Fruit fly (Drosophila melanogaster) whole organism, embryonic: ENCODE results near the gene Elp4.

Experiments used
- Adf1 ChIP-seq: fragments of 200-800 bp; sonication (Bioruptor generic); IDR thresholded peaks from 2 replicates; pipeline ENCODE4 v1.3.6; 2022; ENCODE audit warnings: missing biosample characterization, missing genetic modification characterization
- B-H1 ChIP-seq: fragments of 200-800 bp; sonication (Bioruptor generic); IDR thresholded peaks from 3 replicates; pipeline ENCODE4 v1.3.6; 2022; ENCODE audit warnings: missing biosample characterization, missing genetic modification characterization
- B-H2 ChIP-seq: fragments of 200-800 bp; sonication (Bioruptor generic); optimal IDR thresholded peaks from 2 replicates; lab custom pipeline; 2018; ENCODE audit warnings: missing biosample characterization, mild to moderate bottlenecking, missing genetic modification characterization
- Bdp1 ChIP-seq: fragments of 200-800 bp; sonication (Bioruptor generic); optimal IDR thresholded peaks from 3 replicates; lab custom pipeline; 2016; ENCODE audit warnings: missing biosample characterization, missing genetic modification characterization
- CG10147 ChIP-seq: fragments of 200-800 bp; sonication (Bioruptor generic); optimal IDR thresholded peaks from 2 replicates; lab custom pipeline; 2019; ENCODE audit warnings: missing biosample characterization, mild to moderate bottlenecking, missing genetic modification characterization, moderate library complexity
- CG10321 ChIP-seq: fragments of 200-800 bp; sonication (Bioruptor generic); IDR thresholded peaks from 2 replicates; pipeline ENCODE4 v1.3.6; 2022; ENCODE audit warnings: missing biosample characterization, missing genetic modification characterization
- CG12155 ChIP-seq: fragments of 200-800 bp; sonication (Bioruptor generic); optimal IDR thresholded peaks from 3 replicates; lab custom pipeline; 2016; ENCODE audit warnings: missing biosample characterization, missing genetic modification characterization
- CG12391 ChIP-seq: fragments of 200-800 bp; sonication (Bioruptor generic); optimal IDR thresholded peaks from 3 replicates; lab custom pipeline; 2018; ENCODE audit warnings: missing biosample characterization, mild to moderate bottlenecking, missing genetic modification characterization, moderate library complexity
- CG14710 ChIP-seq: fragments of 200-800 bp; sonication (Bioruptor generic); optimal IDR thresholded peaks from 3 replicates; lab custom pipeline; 2019; ENCODE audit warnings: missing biosample characterization, mild to moderate bottlenecking, missing genetic modification characterization, moderate library complexity
- CG17186 ChIP-seq: fragments of 200-800 bp; sonication (Bioruptor generic); optimal IDR thresholded peaks from 3 replicates; lab custom pipeline; 2017; ENCODE audit warnings: missing biosample characterization, missing genetic modification reagents, missing genetic modification characterization
- CG17328 ChIP-seq: fragments of 200-800 bp; sonication (Bioruptor generic); IDR thresholded peaks from 2 replicates; pipeline ENCODE4 v1.3.6; 2022; ENCODE audit warnings: missing biosample characterization, missing genetic modification characterization
- CG1792 ChIP-seq: fragments of 200-800 bp; sonication (Bioruptor generic); optimal IDR thresholded peaks from 2 replicates; lab custom pipeline; 2016; ENCODE audit warnings: missing biosample characterization, missing genetic modification characterization
- CG18011 ChIP-seq: fragments of 200-800 bp; sonication (Bioruptor generic); optimal IDR thresholded peaks from 2 replicates; lab custom pipeline; 2017; ENCODE audit warnings: missing biosample characterization, missing genetic modification characterization, mild to moderate bottlenecking, moderate library complexity, missing genotype
- CG18262 ChIP-seq: fragments of 200-800 bp; optimal IDR thresholded peaks from 3 replicates; lab custom pipeline; 2019; ENCODE audit warnings: missing biosample characterization, mild to moderate bottlenecking, missing genetic modification characterization, moderate library complexity
- CG2875 ChIP-seq: fragments of 200-800 bp; sonication (Bioruptor generic); optimal IDR thresholded peaks from 2 replicates; lab custom pipeline; 2017; ENCODE audit warnings: missing biosample characterization, mild to moderate bottlenecking, missing genetic modification characterization, missing genetic modification reagents
- CG32532 ChIP-seq: fragments of 200-800 bp; sonication (Bioruptor generic); IDR thresholded peaks from 2 replicates; pipeline ENCODE4 v1.3.6; 2022; ENCODE audit warnings: missing biosample characterization, missing genetic modification characterization
- CG33557 ChIP-seq: fragments of 200-800 bp; sonication (Bioruptor generic); optimal IDR thresholded peaks from 2 replicates; lab custom pipeline; 2019; ENCODE audit warnings: missing biosample characterization, mild to moderate bottlenecking, missing genetic modification characterization, moderate library complexity
- CG34376 ChIP-seq: fragments of 200-800 bp; sonication (Bioruptor generic); optimal IDR thresholded peaks from 2 replicates; lab custom pipeline; 2018; ENCODE audit warnings: missing biosample characterization, mild to moderate bottlenecking, missing genetic modification characterization
- CG3726 ChIP-seq: fragments of 200-800 bp; sonication (Bioruptor generic); IDR thresholded peaks from 3 replicates; pipeline ENCODE4, ENCODE4 v1.3.6; 2022; ENCODE audit warnings: missing biosample characterization, missing genetic modification characterization
- CG4854 ChIP-seq: fragments of 200-800 bp; sonication (Bioruptor generic); optimal IDR thresholded peaks from 2 replicates; lab custom pipeline; 2016; ENCODE audit warnings: missing biosample characterization, missing genetic modification characterization, inconsistent platforms
- CG6765 ChIP-seq: fragments of 200-800 bp; sonication (Bioruptor generic); optimal IDR thresholded peaks from 3 replicates; lab custom pipeline; 2017; ENCODE audit warnings: missing biosample characterization, mild to moderate bottlenecking, missing genetic modification characterization
- CG7357 ChIP-seq: fragments of 200-800 bp; sonication (Bioruptor generic); IDR thresholded peaks from 3 replicates; pipeline ENCODE4 v1.3.6; 2022; ENCODE audit warnings: missing biosample characterization, missing genetic modification characterization
- CG7745 ChIP-seq: fragments of 200-800 bp; sonication (Bioruptor generic); optimal IDR thresholded peaks from 2 replicates; lab custom pipeline; 2018; ENCODE audit warnings: missing biosample characterization, mild to moderate bottlenecking, missing genetic modification characterization, moderate library complexity
- CG7786 ChIP-seq: fragments of 200-800 bp; sonication (Bioruptor generic); optimal IDR thresholded peaks from 2 replicates; lab custom pipeline; 2016; ENCODE audit warnings: missing biosample characterization, missing genetic modification characterization
- CG8388 ChIP-seq: fragments of 200-800 bp; sonication (Bioruptor generic); optimal IDR thresholded peaks from 2 replicates; lab custom pipeline; 2019; ENCODE audit warnings: missing biosample characterization, mild to moderate bottlenecking, missing genetic modification characterization, moderate library complexity
- Dbx ChIP-seq: fragments of 200-800 bp; sonication (Bioruptor generic); IDR thresholded peaks from 3 replicates; pipeline ENCODE4 v1.3.6; 2022; ENCODE audit warnings: missing biosample characterization, missing genetic modification characterization
- Dek ChIP-seq: fragments of 200-800 bp; sonication (Bioruptor generic); optimal IDR thresholded peaks from 3 replicates; lab custom pipeline; 2019; ENCODE audit warnings: missing biosample characterization, mild to moderate bottlenecking, missing genetic modification characterization, moderate library complexity
- Dfd ChIP-seq, 2 experiments: fragments of >200 bp; optimal IDR thresholded peaks; 2 replicates each; lab custom pipeline; 2017; ENCODE audit warnings: missing biosample characterization in 2 of 2, missing genetic modification characterization in 2 of 2
- Dip2 ChIP-seq: fragments of 200-800 bp; sonication (Bioruptor generic); IDR thresholded peaks from 2 replicates; pipeline ENCODE4 v1.3.6; 2022; ENCODE audit warnings: missing biosample characterization, missing genetic modification characterization
- H2.0 ChIP-seq: fragments of 200-800 bp; sonication (Bioruptor generic); IDR thresholded peaks from 2 replicates; pipeline ENCODE4 v1.3.6; 2022; ENCODE audit warnings: missing biosample characterization, missing genetic modification characterization
- HLHmδ ChIP-seq: fragments of 200-800 bp; sonication (Bioruptor generic); optimal IDR thresholded peaks from 2 replicates; lab custom pipeline; 2018; ENCODE audit warnings: missing biosample characterization, mild to moderate bottlenecking, missing genetic modification characterization, moderate library complexity
- Hr3 ChIP-seq: fragments of 200-800 bp; sonication (Bioruptor generic); optimal IDR thresholded peaks from 3 replicates; lab custom pipeline; 2016; ENCODE audit warnings: missing biosample characterization, missing genetic modification characterization
- Lpt ChIP-seq: fragments of >200 bp; optimal IDR thresholded peaks from 2 replicates; lab custom pipeline; 2018; ENCODE audit warnings: missing biosample characterization, missing genetic modification characterization
- MBD-R2 ChIP-seq: fragments of 200-800 bp; sonication (Bioruptor generic); IDR thresholded peaks from 2 replicates; pipeline ENCODE4 v1.3.6; 2022; ENCODE audit warnings: missing biosample characterization, missing genetic modification characterization
- MTF-1 ChIP-seq: fragments of 200-800 bp; sonication (Bioruptor generic); optimal IDR thresholded peaks from 2 replicates; lab custom pipeline; 2018; ENCODE audit warnings: missing biosample characterization, mild to moderate bottlenecking, missing genetic modification characterization, borderline replicate concordance
- Nf-YA ChIP-seq: fragments of 200-800 bp; sonication (Bioruptor generic); IDR thresholded peaks from 2 replicates; pipeline ENCODE4 v1.3.6; 2022; ENCODE audit warnings: missing biosample characterization, missing genetic modification characterization
- Nf-YB ChIP-seq: fragments of 200-800 bp; sonication (Bioruptor generic); optimal IDR thresholded peaks from 3 replicates; lab custom pipeline; 2019; ENCODE audit warnings: missing biosample characterization, mild to moderate bottlenecking, missing genetic modification characterization, moderate library complexity
- Poxn ChIP-seq: fragments of 200-800 bp; sonication (Bioruptor generic); IDR thresholded peaks from 2 replicates; pipeline ENCODE4 v1.3.6; 2022; ENCODE audit warnings: missing biosample characterization, missing genetic modification characterization
- Taf1 ChIP-seq: fragments of 200-800 bp; sonication (Bioruptor generic); IDR thresholded peaks from 2 replicates; pipeline ENCODE4 v1.3.6; 2022; ENCODE audit warnings: missing biosample characterization, missing genetic modification characterization
- da ChIP-seq: fragments of 200-800 bp; sonication (Bioruptor generic); optimal IDR thresholded peaks from 2 replicates; lab custom pipeline; 2016; ENCODE audit warnings: missing biosample characterization, missing genetic modification characterization
- gcm ChIP-seq: fragments of 200-800 bp; sonication (Bioruptor generic); optimal IDR thresholded peaks from 2 replicates; lab custom pipeline; 2019; ENCODE audit warnings: missing biosample characterization, mild to moderate bottlenecking, missing genetic modification characterization, moderate library complexity
- gro ChIP-seq: fragments of 200-800 bp; sonication (Bioruptor generic); optimal IDR thresholded peaks from 2 replicates; lab custom pipeline; 2016; ENCODE audit warnings: missing biosample characterization, missing genetic modification characterization
- kni ChIP-seq: fragments of 200-800 bp; sonication (Bioruptor generic); optimal IDR thresholded peaks from 3 replicates; lab custom pipeline; 2017; ENCODE audit warnings: mild to moderate bottlenecking, missing biosample characterization, missing genetic modification reagents, missing genetic modification characterization
- rib ChIP-seq: fragments of 200-800 bp; sonication (Bioruptor generic); IDR thresholded peaks from 2 replicates; pipeline ENCODE4 v1.3.6; 2022; ENCODE audit warnings: missing biosample characterization, missing genetic modification characterization
- slp2 ChIP-seq: fragments of 200-800 bp; sonication (Bioruptor generic); optimal IDR thresholded peaks from 2 replicates; lab custom pipeline; 2016; ENCODE audit warnings: missing biosample characterization, missing genetic modification characterization
- sob ChIP-seq: fragments of 200-800 bp; sonication (Bioruptor generic); IDR thresholded peaks from 2 replicates; pipeline ENCODE4 v1.3.6; 2022; ENCODE audit warnings: missing biosample characterization, missing genetic modification characterization
- ssp ChIP-seq: fragments of 200-800 bp; sonication (Bioruptor generic); IDR thresholded peaks from 2 replicates; pipeline ENCODE4 v1.3.6; 2022; ENCODE audit warnings: missing biosample characterization, missing genetic modification characterization
- tin ChIP-seq: fragments of 200-800 bp; sonication (Bioruptor generic); optimal IDR thresholded peaks from 3 replicates; lab custom pipeline; 2016; ENCODE audit warnings: missing biosample characterization, missing genetic modification characterization
- tup ChIP-seq: fragments of 200-800 bp; sonication (Bioruptor generic); optimal IDR thresholded peaks from 2 replicates; lab custom pipeline; 2016; ENCODE audit warnings: missing biosample characterization, mild to moderate bottlenecking, missing genetic modification characterization, moderate library complexity
- wdn ChIP-seq: fragments of 200-800 bp; sonication (Bioruptor generic); IDR thresholded peaks from 2 replicates; pipeline ENCODE4 v1.3.6; 2022; ENCODE audit warnings: missing biosample characterization, missing genetic modification characterization

The Elp4 gene

DNA sequence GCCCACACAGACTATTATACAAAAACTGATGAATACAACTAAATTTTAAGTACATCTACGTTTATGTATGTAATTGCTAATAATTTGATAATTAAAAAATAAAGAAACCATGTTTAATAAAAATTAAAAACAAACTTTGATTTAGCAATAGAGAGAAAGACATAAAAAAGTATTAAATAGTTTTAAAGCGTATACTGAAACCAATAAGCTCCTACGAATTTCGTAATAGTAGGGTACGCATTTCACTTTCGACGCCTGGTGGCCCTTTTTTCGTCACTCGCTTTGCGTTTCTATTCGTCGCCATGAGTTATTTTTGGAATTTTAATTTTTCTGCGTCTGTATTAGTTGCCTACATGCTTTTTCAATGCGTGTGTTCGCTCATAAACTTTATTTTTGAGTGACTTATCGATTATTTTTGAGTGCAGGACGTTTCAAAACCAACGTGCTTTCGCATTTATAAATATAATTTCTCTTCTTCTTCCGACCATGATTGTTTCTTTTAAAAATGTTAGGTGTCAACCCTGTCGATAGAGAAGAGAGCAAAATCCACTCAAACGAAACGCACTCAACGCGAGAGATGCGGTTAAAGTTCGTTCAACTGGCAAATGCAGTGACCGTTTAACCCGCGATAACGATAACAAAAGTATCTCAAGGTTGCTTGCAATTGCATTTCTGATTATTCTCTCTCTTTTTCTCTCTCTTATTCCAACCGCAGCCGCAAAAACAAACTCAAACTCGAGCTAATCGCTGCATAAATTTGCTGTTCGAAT, 22.8 kb downstream of the Elp4 start, which contains the start of gene Oscillin (continued):
- peak; percentile 48 for TF ChIP-seq CG4854
- no peak for TF ChIP-seq CG17186 (GFP tag; lab: Kevin White, UChicago)
- peak; percentile 72; the same call in 2 of the 3 replicates for TF ChIP-seq B-H1
- peak; percentile 75 for TF ChIP-seq Nf-YA (GFP tag; lab: Robert Waterston, UW)
- no peak for TF ChIP-seq HLHmδ (GFP tag; lab: Kevin White, UChicago)
- peak; percentile 73 for TF ChIP-seq ssp
- peak; percentile 45; the same call in 1 of the 2 replicates for TF ChIP-seq rib (GFP tag; lab: Robert Waterston, UW)
- peak; percentile 58 for TF ChIP-seq Dek (tag; lab: Kevin White, UChicago)
- TF ChIP-seq CG33557 (GFP tag; lab: Kevin White, UChicago), result peak; percentile 17
- TF ChIP-seq CG18011 (GFP tag; lab: Kevin White, UChicago), result no peak
- TF ChIP-seq Hr3 (GFP tag; lab: Kevin White, UChicago), result no peak
- TF ChIP-seq MBD-R2 (GFP tag; lab: Robert Waterston, UW), result peak; percentile 45; the same call in 1 of the 2 replicates
- TF ChIP-seq CG17328 (GFP tag; lab: Robert Waterston, UW), result peak; percentile 66
- TF ChIP-seq tup (GFP tag; lab: Kevin White, UChicago), result no peak
- peak; percentile 53 for TF ChIP-seq CG12155
- peak; percentile 89 for TF ChIP-seq CG14710
- peak; percentile 16; the same call in 1 of the 2 replicates for TF ChIP-seq Adf1 (GFP tag; lab: Robert Waterston, UW)
- TF ChIP-seq Dbx (GFP tag; lab: Robert Waterston, UW), result peak; percentile 79
- TF ChIP-seq H2.0 (GFP tag; lab: Robert Waterston, UW), result peak; percentile 84
- no peak for TF ChIP-seq Dfd (GFP tag; optimal IDR thresholded peaks at IDR 0.05; lab: Kevin White, UChicago)
- peak; percentile 62 for TF ChIP-seq tin
- peak; percentile 44 for TF ChIP-seq slp2 (GFP tag; lab: Kevin White, UChicago)
- no peak for TF ChIP-seq gcm
- peak; percentile 73 for TF ChIP-seq CG10147 (GFP tag; lab: Kevin White, UChicago)
- TF ChIP-seq CG7357 (GFP tag; lab: Robert Waterston, UW), result no peak; the same call in 2 of the 3 replicates
- no peak for TF ChIP-seq CG3726
- peak; percentile 41 for TF ChIP-seq B-H2 (GFP tag; lab: Kevin White, UChicago)
- TF ChIP-seq Bdp1 (GFP tag; lab: Kevin White, UChicago), result no peak
- peak; percentile 14 for TF ChIP-seq gro (GFP tag; lab: Kevin White, UChicago)
- no peak for TF ChIP-seq Lpt (GFP tag; lab: Kevin White, UChicago)
- peak; percentile 93 for TF ChIP-seq CG18262
- peak; percentile 28; the same call in 1 of the 2 replicates for TF ChIP-seq Poxn
- TF ChIP-seq CG32532 (GFP tag; lab: Robert Waterston, UW), result peak; percentile 90
- TF ChIP-seq CG10321 (GFP tag; lab: Robert Waterston, UW), result no peak
- peak; percentile 70 for TF ChIP-seq Taf1 (GFP tag; lab: Robert Waterston, UW)
- TF ChIP-seq CG12391 (tag; lab: Kevin White, UChicago), result peak; percentile 48
- TF ChIP-seq Dip2 (GFP tag; lab: Robert Waterston, UW), result no peak
- peak; percentile 93 for TF ChIP-seq CG7745 (tag; lab: Kevin White, UChicago)
- no peak for TF ChIP-seq CG7786 (GFP tag; lab: Kevin White, UChicago)
- TF ChIP-seq MTF-1, result peak; percentile 34
- peak; percentile 76 for TF ChIP-seq Nf-YB (GFP tag; lab: Kevin White, UChicago)
- peak; percentile 40 for TF ChIP-seq CG1792
- peak; percentile 89 for TF ChIP-seq CG8388 (GFP tag; lab: Kevin White, UChicago)
- 0 out of 2 replicates have a peak, but pooled peaks have one; percentile 40 for TF ChIP-seq wdn
- TF ChIP-seq CG34376 (GFP tag; lab: Kevin White, UChicago), result peak; percentile 33
- peak; percentile 77 for TF ChIP-seq CG2875 (GFP tag; lab: Kevin White, UChicago)
- TF ChIP-seq kni (GFP tag; lab: Kevin White, UChicago), result peak; percentile 52
- peak; percentile 62 for TF ChIP-seq CG6765 (GFP tag; lab: Kevin White, UChicago)
- TF ChIP-seq da (GFP tag; lab: Kevin White, UChicago), result no peak
- peak; percentile 81 for TF ChIP-seq sob (GFP tag; lab: Robert Waterston, UW)
